Fruit fly (Drosophila melanogaster): ENCODE data around the gene CG15888.

The CG15888 gene

dm6 chr3R:13305318-13305899, 19.1 kb upstream of the CG15888 start:
- TF ChIP-seq CG6276 (GFP tag; optimal IDR thresholded peaks at IDR 0.05) (peak; percentile 87), fkh (GFP tag; optimal IDR thresholded peaks at IDR 0.05) (no peak), Sox102F (GFP tag; optimal IDR thresholded peaks at IDR 0.05) (peak; percentile 63), Blimp-1 (GFP tag; optimal IDR thresholded peaks at IDR 0.05) (peak; percentile 58), CG8319 (GFP tag; optimal IDR thresholded peaks at IDR 0.05) (peak; percentile 70), net (GFP tag; optimal IDR thresholded peaks at IDR 0.05) (peak; percentile 76), Sox15 (GFP tag; optimal IDR thresholded peaks at IDR 0.05) (peak; percentile 61), Met (GFP tag; optimal IDR thresholded peaks at IDR 0.05) (peak; percentile 79), CG9139 (GFP tag; optimal IDR thresholded peaks at IDR 0.05) (peak; percentile 77), CG6854 (GFP tag; optimal IDR thresholded peaks at IDR 0.05) (peak; percentile 79), CG10631 (GFP tag; optimal IDR thresholded peaks at IDR 0.05) (peak; percentile 90), dac (GFP tag; optimal IDR thresholded peaks at IDR 0.05) (peak; percentile 43), CG4318 (GFP tag; optimal IDR thresholded peaks at IDR 0.05) (peak; percentile 87), esn (GFP tag; optimal IDR thresholded peaks at IDR 0.05) (peak; percentile 88), CG15336 (GFP tag; IDR thresholded peaks at IDR 0.05) (peak; percentile 79), spab (GFP tag; optimal IDR thresholded peaks at IDR 0.05) (peak; percentile 86), Gug (GFP tag; IDR thresholded peaks at IDR 0.05) (peak; percentile 40), fd85E (GFP tag; optimal IDR thresholded peaks at IDR 0.05) (peak; percentile 15), CG32006 (GFP tag; optimal IDR thresholded peaks at IDR 0.05) (peak; percentile 94), Eip75B (GFP tag; optimal IDR thresholded peaks at IDR 0.05) (peak; percentile 51), CG11294 (GFP tag; IDR thresholded peaks at IDR 0.05) (peak; percentile 26; the same call in 1 of the 2 replicates), CG34406 (GFP tag; optimal IDR thresholded peaks at IDR 0.05) (peak; percentile 91), CG3919 (GFP tag; optimal IDR thresholded peaks at IDR 0.05) (peak; percentile 82), Smox (GFP tag; optimal IDR thresholded peaks at IDR 0.05) (peak; percentile 63), CG8632 (GFP tag; optimal IDR thresholded peaks at IDR 0.05) (peak; percentile 89), CG1621 (tag; optimal IDR thresholded peaks at IDR 0.05) (peak; percentile 40), Hr38 (GFP tag; optimal IDR thresholded peaks at IDR 0.05) (no peak), CG7368 (GFP tag; optimal IDR thresholded peaks at IDR 0.05) (peak; percentile 63), vri (GFP tag; optimal IDR thresholded peaks at IDR 0.05) (peak; percentile 25), achi (GFP tag; optimal IDR thresholded peaks at IDR 0.05) (peak; percentile 90), Eip93F (GFP tag; optimal IDR thresholded peaks at IDR 0.05) (no peak), ss (GFP tag; optimal IDR thresholded peaks at IDR 0.05) (peak; percentile 74 to 78), topi (GFP tag; optimal IDR thresholded peaks at IDR 0.05) (peak; percentile 75), CG6163 (GFP tag; IDR thresholded peaks at IDR 0.05) (peak; percentile 79), CG3032 (tag; optimal IDR thresholded peaks at IDR 0.05) (peak; percentile 82), CG11762 (GFP tag; optimal IDR thresholded peaks at IDR 0.05; ENCODE audit: insufficient read depth) (peak; percentile 82), CG6792 (GFP tag; optimal IDR thresholded peaks at IDR 0.05) (peak; percentile 78), Sox14 (GFP tag; optimal IDR thresholded peaks at IDR 0.05) (peak; percentile 68), fd59A (GFP tag; optimal IDR thresholded peaks at IDR 0.05) (peak; percentile 67), CG6808 (GFP tag; optimal IDR thresholded peaks at IDR 0.05) (peak; percentile 83), pdm3 (GFP tag; optimal IDR thresholded peaks at IDR 0.05) (peak; percentile 58), Eip78C (GFP tag) (peak; percentile 93), lz (GFP tag; optimal IDR thresholded peaks at IDR 0.05) (peak; percentile 62), Ets96B (tag; optimal IDR thresholded peaks at IDR 0.05) (peak; percentile 87), Lpt (GFP tag; optimal IDR thresholded peaks at IDR 0.05) (peak; percentile 79), svp (GFP tag) (peak; percentile 88), cyc (GFP tag; optimal IDR thresholded peaks at IDR 0.05) (peak; percentile 61), CG8119 (GFP tag; IDR thresholded peaks at IDR 0.05) (peak; percentile 84), eg (GFP tag; IDR thresholded peaks at IDR 0.05) (peak; percentile 62), CG10669 (GFP tag; optimal IDR thresholded peaks at IDR 0.05) (peak; percentile 68), Ets21C (GFP tag; optimal IDR thresholded peaks at IDR 0.05) (peak; percentile 21)
